Worm (Caenorhabditis elegans): ENCODE measurements around the gene F55H2.5.

DNA sequence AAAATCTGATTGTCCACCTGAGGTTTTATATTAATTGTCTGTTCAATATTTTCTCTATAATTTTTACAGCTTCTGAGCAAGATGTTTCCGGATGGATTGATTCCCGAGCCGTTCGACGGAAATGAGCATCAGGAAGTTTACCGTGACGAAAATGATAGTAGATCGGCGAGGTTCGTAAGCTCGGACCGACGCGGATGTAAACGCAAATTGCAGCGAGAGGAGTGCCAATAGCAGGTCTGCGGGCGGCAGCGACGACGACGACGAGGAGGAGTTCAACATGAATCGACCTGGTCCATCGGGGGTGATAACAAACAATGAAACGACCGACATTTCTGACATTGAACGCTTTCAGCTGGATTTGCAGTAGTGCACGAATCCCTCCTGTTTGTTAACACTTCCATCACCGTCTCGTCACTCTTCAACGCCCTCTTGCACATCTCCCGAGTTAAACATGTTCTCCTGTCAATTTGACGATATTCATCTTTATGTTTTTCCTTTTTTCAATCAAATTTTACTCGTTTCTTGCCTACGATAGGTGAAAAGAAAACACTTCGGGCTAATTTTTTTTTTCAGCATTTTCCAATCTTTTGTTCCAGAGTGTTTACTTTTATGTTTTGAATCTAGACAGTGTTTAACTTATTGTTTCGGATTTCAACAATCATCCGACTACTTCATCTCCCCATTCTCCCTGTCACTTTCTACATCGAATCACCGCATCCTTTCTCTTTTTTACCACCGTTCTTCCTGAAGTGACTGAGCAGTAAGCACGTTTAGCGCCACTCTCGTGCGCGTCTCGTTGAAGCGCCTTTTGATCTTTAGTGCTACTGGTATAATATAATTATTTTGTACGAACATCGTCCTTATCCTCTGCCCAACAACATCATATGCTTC lies 49.1 kb upstream of the F55H2.5 start:
- no peak for TF ChIP-seq cnd-1 (tag; optimal IDR thresholded peaks at IDR 0.05)
- no peak for TF ChIP-seq elt-1 (tag; optimal IDR thresholded peaks at IDR 0.05; ENCODE audit: borderline replicate concordance, insufficient read depth)
- no peak for TF ChIP-seq lsy-2 (tag; optimal IDR thresholded peaks at IDR 0.05)

Data from whole organism, mixed stage, embryonic.